Fruit fly (Drosophila melanogaster) whole organism, embryonic: ENCODE results near the gene CG32196.

ENCODE experiments used
- CG6654 ChIP-seq: fragments of 200-800 bp; sonication (Bioruptor generic); optimal IDR thresholded peaks from 2 replicates; lab custom pipeline; 2017; ENCODE audit warnings: missing biosample characterization, mild to moderate bottlenecking, missing genetic modification characterization
- Oaz ChIP-seq: fragments of 200-800 bp; sonication (Bioruptor generic); IDR thresholded peaks from 2 replicates; pipeline ENCODE4 v1.3.6; 2022; ENCODE audit warnings: missing biosample characterization, missing genetic modification characterization
- Sry-δ ChIP-seq: fragments of 200-800 bp; sonication (Bioruptor generic); optimal IDR thresholded peaks from 2 replicates; lab custom pipeline; 2016; ENCODE audit warnings: missing biosample characterization, missing genetic modification characterization
- insv ChIP-seq, 2 experiments: fragments of 200-800 bp; sonication (Bioruptor generic); optimal IDR thresholded peaks; 3 replicates each; lab custom pipeline; 2016 to 2018; ENCODE audit warnings: missing biosample characterization in 2 of 2, missing genetic modification characterization in 2 of 2
- phol ChIP-seq: fragments of 200-800 bp; sonication (Bioruptor generic); optimal IDR thresholded peaks from 3 replicates; lab custom pipeline; 2018; ENCODE audit warnings: missing biosample characterization, mild to moderate bottlenecking, missing genetic modification characterization, moderate library complexity

DNA sequence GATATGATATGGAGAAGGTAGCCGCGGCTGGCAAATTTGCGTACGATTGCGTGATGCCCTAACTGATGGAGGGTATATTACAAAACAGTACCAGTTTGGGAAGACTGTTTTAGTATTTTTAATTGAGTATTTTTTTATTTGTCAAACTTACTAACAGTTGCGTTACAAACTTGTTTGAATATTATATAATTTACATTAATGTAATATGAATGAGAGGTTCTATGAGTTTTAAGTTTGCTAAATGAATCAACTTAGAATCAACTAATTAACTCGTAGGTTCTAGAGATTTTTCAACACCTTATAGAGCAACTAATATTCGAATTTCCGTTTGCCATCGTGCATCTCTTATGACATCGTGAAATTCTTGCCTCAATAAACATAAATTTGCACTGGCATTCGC is 11.1 kb downstream of the CG32196 start:
- no peak for TF ChIP-seq insv (GFP tag; optimal IDR thresholded peaks at IDR 0.05; lab: Kevin White, UChicago)
- no peak for TF ChIP-seq Sry-δ (GFP tag; lab: Kevin White, UChicago)
- no peak for TF ChIP-seq Oaz (GFP tag; lab: Robert Waterston, UW)
- TF ChIP-seq phol, result no peak
- no peak for TF ChIP-seq CG6654
